Worm (Caenorhabditis elegans): ENCODE measurements around the gene F44A6.4.

- TF ChIP-seq sem-2 (GFP tag; optimal IDR thresholded peaks at IDR 0.05) = no peak
- no peak for TF ChIP-seq ztf-11 (tag; optimal IDR thresholded peaks at IDR 0.05)
- no peak for TF ChIP-seq unc-120 (tag; optimal IDR thresholded peaks at IDR 0.05; ENCODE audit: poor library complexity, severe bottlenecking)
- no peak for TF ChIP-seq elt-1 (tag; optimal IDR thresholded peaks at IDR 0.05; ENCODE audit: borderline replicate concordance, insufficient read depth)
- no peak for TF ChIP-seq unc-62 (GFP tag; optimal IDR thresholded peaks at IDR 0.05)
Observed at ce11 chrX:10183695-10184094, 31.6 kb downstream of the F44A6.4 start, which contains the start of gene arrd-28.

Data from whole organism, mixed stage, embryonic.